Worm (Caenorhabditis elegans) whole organism, L3 larva: ENCODE measurements around the gene Y54G2A.38.
"Not testable (repeated sequence)": the region's sequence is repeated elsewhere in the genome, so short reads cannot be mapped to it uniquely, and the experiment has no call there.

Experiments used
- R02D3.7 ChIP-seq: fragments of 150-350 bp; optimal IDR thresholded peaks from 2 replicates; lab custom pipeline; 2014; ENCODE audit warnings: missing biosample characterization, missing genetic modification characterization
- ZK546.5 ChIP-seq: sonication (generic microtip); optimal IDR thresholded peaks from 2 replicates; lab custom pipeline; 2017; ENCODE audit warnings: missing biosample characterization, missing genetic modification characterization
- aly-2 ChIP-seq: fragments of 150-350 bp; optimal IDR thresholded peaks from 2 replicates; lab custom pipeline; 2014; ENCODE audit warnings: missing biosample characterization, missing genetic modification characterization
- ama-1 ChIP-seq: fragments of 150-350 bp; optimal IDR thresholded peaks from 2 replicates; lab custom pipeline; 2018
- ceh-16 ChIP-seq: sonication (generic microtip); optimal IDR thresholded peaks from 2 replicates; lab custom pipeline; 2017; ENCODE audit warnings: missing biosample characterization, missing genetic modification characterization
- ceh-28 ChIP-seq: fragments of 150-350 bp; optimal IDR thresholded peaks from 2 replicates; lab custom pipeline; 2014; ENCODE audit warnings: missing biosample characterization, missing genetic modification reagents, missing genetic modification characterization
- ceh-82 ChIP-seq: fragments of 150-350 bp; optimal IDR thresholded peaks from 2 replicates; lab custom pipeline; 2014; ENCODE audit warnings: missing biosample characterization, missing genetic modification characterization
- ceh-9 ChIP-seq: sonication (generic microtip); optimal IDR thresholded peaks from 2 replicates; lab custom pipeline; 2018; ENCODE audit warnings: missing biosample characterization, missing genetic modification characterization
- daf-12 ChIP-seq: fragments of 150-350 bp; optimal IDR thresholded peaks from 2 replicates; lab custom pipeline; 2014; ENCODE audit warnings: missing biosample characterization, missing genetic modification reagents, missing genetic modification characterization
- egl-5 ChIP-seq: fragments of 150-350 bp; optimal IDR thresholded peaks from 2 replicates; lab custom pipeline; 2017; ENCODE audit warnings: missing biosample characterization, missing genetic modification reagents, missing genetic modification characterization, inconsistent platforms
- elt-1 ChIP-seq: fragments of 150-350 bp; optimal IDR thresholded peaks from 2 replicates; lab custom pipeline; 2014; ENCODE audit warnings: missing biosample characterization, missing genetic modification characterization
- eor-1 ChIP-seq, 2 experiments: fragments of 150-350 bp; optimal IDR thresholded peaks; 2 replicates each; lab custom pipeline; 2014 to 2018; ENCODE audit warnings: missing biosample characterization in 2 of 2, missing genetic modification characterization in 2 of 2
- fkh-2 ChIP-seq: fragments of 150-350 bp; optimal IDR thresholded peaks from 2 replicates; lab custom pipeline; 2014; ENCODE audit warnings: missing biosample characterization, missing genetic modification reagents, missing genetic modification characterization
- fos-1 ChIP-seq: fragments of 150-350 bp; optimal IDR thresholded peaks from 2 replicates; lab custom pipeline; 2014; ENCODE audit warnings: missing biosample characterization, missing genetic modification characterization
- hmg-11 ChIP-seq: sonication (generic microtip); optimal IDR thresholded peaks from 2 replicates; lab custom pipeline; 2016; ENCODE audit warnings: missing genetic modification characterization, missing compliant biosample characterization
- jun-1 ChIP-seq: fragments of 150-350 bp; optimal IDR thresholded peaks from 2 replicates; lab custom pipeline; 2014; ENCODE audit warnings: missing biosample characterization, missing genetic modification reagents, missing genetic modification characterization
- lin-15B ChIP-seq: fragments of 150-350 bp; optimal IDR thresholded peaks from 2 replicates; lab custom pipeline; 2014; ENCODE audit warnings: missing biosample characterization, missing genetic modification characterization
- lin-39 ChIP-seq: fragments of 150-350 bp; optimal IDR thresholded peaks from 2 replicates; lab custom pipeline; 2018; ENCODE audit warnings: missing biosample characterization, missing genetic modification reagents, missing genetic modification characterization
- lsy-12 ChIP-seq: sonication (generic microtip); optimal IDR thresholded peaks from 2 replicates; lab custom pipeline; 2016; ENCODE audit warnings: mild to moderate bottlenecking, missing genetic modification characterization, missing compliant biosample characterization
- nfya-1 ChIP-seq: sonication (generic microtip); optimal IDR thresholded peaks from 2 replicates; lab custom pipeline; 2017; ENCODE audit warnings: missing genetic modification characterization, mild to moderate bottlenecking, missing compliant biosample characterization, antibody characterized with exemption, moderate library complexity; ENCODE audit not compliant: insufficient read depth
- nhr-11 ChIP-seq: fragments of 150-350 bp; optimal IDR thresholded peaks from 2 replicates; lab custom pipeline; 2014; ENCODE audit warnings: missing biosample characterization, missing genetic modification characterization
- nhr-28 ChIP-seq: fragments of 150-350 bp; optimal IDR thresholded peaks from 2 replicates; lab custom pipeline; 2014; ENCODE audit warnings: missing biosample characterization, missing genetic modification characterization
- nhr-67 ChIP-seq: fragments of 150-350 bp; optimal IDR thresholded peaks from 2 replicates; lab custom pipeline; 2014; ENCODE audit warnings: missing biosample characterization, missing genetic modification characterization
- nhr-76 ChIP-seq: fragments of 150-350 bp; sonication (generic microtip); optimal IDR thresholded peaks from 5 replicates; lab custom pipeline; 2014; ENCODE audit warnings: missing biosample characterization, missing genetic modification characterization
- pha-4 ChIP-seq: fragments of 150-350 bp; optimal IDR thresholded peaks from 2 replicates; lab custom pipeline; 2014; ENCODE audit warnings: missing biosample characterization, missing genetic modification reagents, missing genetic modification characterization
- pqm-1 ChIP-seq: fragments of 150-350 bp; optimal IDR thresholded peaks from 2 replicates; lab custom pipeline; 2017; ENCODE audit warnings: missing biosample characterization, missing genetic modification characterization, inconsistent platforms
- sea-2 ChIP-seq: fragments of 150-350 bp; sonication (generic microtip); optimal IDR thresholded peaks from 4 replicates; lab custom pipeline; 2014; ENCODE audit warnings: missing biosample characterization, missing genetic modification reagents, missing genetic modification characterization
- skn-1 ChIP-seq: fragments of 150-350 bp; optimal IDR thresholded peaks from 2 replicates; lab custom pipeline; 2014; ENCODE audit warnings: missing biosample characterization, missing genetic modification characterization
- snpc-4 ChIP-seq: fragments of 150-350 bp; optimal IDR thresholded peaks from 2 replicates; lab custom pipeline; 2014; ENCODE audit warnings: missing biosample characterization, missing genetic modification characterization
- tbx-2 ChIP-seq: sonication (generic microtip); optimal IDR thresholded peaks from 2 replicates; lab custom pipeline; 2016; ENCODE audit warnings: mild to moderate bottlenecking, missing genetic modification characterization, missing compliant biosample characterization
- unc-39 ChIP-seq: sonication (generic microtip); optimal IDR thresholded peaks from 4 replicates; lab custom pipeline; 2017; ENCODE audit warnings: missing biosample characterization, missing genetic modification characterization
- unc-62 ChIP-seq: fragments of 150-350 bp; sonication (generic microtip); optimal IDR thresholded peaks from 4 replicates; lab custom pipeline; 2014; ENCODE audit warnings: missing biosample characterization, missing genetic modification reagents, missing genetic modification characterization
- zag-1 ChIP-seq: fragments of 150-350 bp; optimal IDR thresholded peaks from 2 replicates; lab custom pipeline; 2014; ENCODE audit warnings: missing biosample characterization, missing genetic modification characterization
- ztf-11 ChIP-seq: fragments of 150-350 bp; optimal IDR thresholded peaks from 2 replicates; lab custom pipeline; 2014; ENCODE audit warnings: missing biosample characterization, missing genetic modification characterization
- ztf-4 ChIP-seq: fragments of 150-350 bp; optimal IDR thresholded peaks from 2 replicates; lab custom pipeline; 2014; ENCODE audit warnings: missing biosample characterization, missing genetic modification characterization

The Y54G2A.38 gene

DNA sequence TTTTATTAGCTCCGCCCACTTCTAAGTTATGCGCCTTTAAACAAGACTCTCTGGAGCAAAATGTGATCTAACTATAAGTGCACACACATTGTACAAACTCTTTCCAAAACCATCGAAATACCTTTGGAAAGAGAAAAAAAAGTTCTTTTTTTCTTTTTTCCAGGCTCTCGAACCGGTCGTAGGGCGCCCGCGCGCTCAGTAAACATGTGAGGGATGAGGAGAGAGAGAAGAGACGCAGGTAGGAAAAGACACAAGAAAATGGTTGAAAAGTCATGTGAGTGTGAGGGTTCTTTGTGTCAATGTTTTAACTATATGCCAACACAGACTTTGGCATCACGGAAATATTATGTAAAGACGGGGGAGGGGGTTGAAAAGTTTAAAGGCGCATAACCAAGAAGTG lies 15.2 kb downstream of the Y54G2A.38 start (continued):
- TF ChIP-seq nfya-1 (peak; percentile 75), ztf-4 (tag; lab: Kevin White, UChicago) (no peak), fos-1 (no peak), nhr-28 (tag; lab: Kevin White, UChicago) (no peak), aly-2 (tag; lab: Kevin White, UChicago) (no peak)

DNA sequence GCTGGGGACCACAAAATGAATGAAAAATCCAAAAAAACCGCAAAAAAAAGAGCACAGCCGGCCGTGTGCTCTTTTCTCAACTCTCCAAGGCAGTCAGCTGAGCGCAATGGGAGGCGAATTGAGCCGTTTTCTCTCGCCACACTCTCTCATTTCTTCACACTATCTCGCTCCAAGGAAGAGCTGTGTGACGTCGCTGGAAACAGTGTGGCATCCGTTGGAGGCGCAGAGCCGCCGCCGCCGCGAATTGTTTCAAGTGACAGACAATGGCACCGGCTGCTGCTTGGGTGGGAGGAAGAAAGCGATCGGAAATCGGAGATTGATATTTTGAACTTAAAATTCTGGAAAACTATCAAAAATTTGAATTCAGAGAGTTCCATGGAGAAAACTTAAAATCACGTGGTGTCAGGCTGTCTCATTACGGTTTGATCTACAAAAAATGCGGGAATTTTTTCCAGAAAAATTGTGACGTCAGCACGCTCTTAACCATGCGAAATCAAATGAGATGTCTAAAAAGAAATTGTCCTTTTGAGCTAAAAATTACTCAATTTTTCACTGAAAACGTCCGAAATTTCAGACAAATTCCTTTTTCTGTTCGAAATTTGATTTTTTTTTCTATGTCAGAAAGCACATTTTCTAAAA lies 16.8 kb downstream of the Y54G2A.38 start:
- no peak for TF ChIP-seq zag-1 (tag; lab: Kevin White, UChicago)
- TF ChIP-seq ama-1 (lab: Kevin White, UChicago), result no peak
- no peak for TF ChIP-seq ceh-16 (tag; lab: Kevin White, UChicago)
- no peak for TF ChIP-seq aly-2 (tag; lab: Kevin White, UChicago)
- no peak for TF ChIP-seq jun-1 (tag; lab: Kevin White, UChicago)
- TF ChIP-seq tbx-2 (tag; lab: Kevin White, UChicago), result no peak
- no peak for TF ChIP-seq ceh-28 (tag; lab: Kevin White, UChicago)
- TF ChIP-seq unc-62 (GFP tag; lab: Kevin White, UChicago), result no peak
- no peak for TF ChIP-seq skn-1 (tag; lab: Kevin White, UChicago)
- TF ChIP-seq ceh-82, result no peak
- TF ChIP-seq lin-39 (tag; lab: Kevin White, UChicago), result peak; percentile 78
- no peak for TF ChIP-seq R02D3.7 (tag; lab: Kevin White, UChicago)
- peak; percentile 48 for TF ChIP-seq hmg-11 (tag; lab: Kevin White, UChicago)
- no peak for TF ChIP-seq pqm-1 (tag; lab: Kevin White, UChicago)
- no peak for TF ChIP-seq nhr-76 (tag; lab: Kevin White, UChicago)
- no peak for TF ChIP-seq egl-5 (tag; lab: Kevin White, UChicago)
- TF ChIP-seq ztf-11 (tag; lab: Kevin White, UChicago), result no peak
- TF ChIP-seq lin-15B, result no peak
- no peak for TF ChIP-seq fos-1
- TF ChIP-seq sea-2 (GFP tag; lab: Kevin White, UChicago), result no peak
- peak; percentile 57 for TF ChIP-seq nfya-1
- no peak for TF ChIP-seq eor-1 (tag; optimal IDR thresholded peaks at IDR 0.05; lab: Kevin White, UChicago)
- peak; percentile 46 for TF ChIP-seq pha-4
- TF ChIP-seq nhr-11, result no peak
- TF ChIP-seq daf-12 (tag; lab: Kevin White, UChicago), result no peak
- peak; percentile 22 for TF ChIP-seq snpc-4 (tag; lab: Kevin White, UChicago)
- no peak for TF ChIP-seq fkh-2 (tag; lab: Kevin White, UChicago)
- no peak for TF ChIP-seq ztf-4 (tag; lab: Kevin White, UChicago)

DNA sequence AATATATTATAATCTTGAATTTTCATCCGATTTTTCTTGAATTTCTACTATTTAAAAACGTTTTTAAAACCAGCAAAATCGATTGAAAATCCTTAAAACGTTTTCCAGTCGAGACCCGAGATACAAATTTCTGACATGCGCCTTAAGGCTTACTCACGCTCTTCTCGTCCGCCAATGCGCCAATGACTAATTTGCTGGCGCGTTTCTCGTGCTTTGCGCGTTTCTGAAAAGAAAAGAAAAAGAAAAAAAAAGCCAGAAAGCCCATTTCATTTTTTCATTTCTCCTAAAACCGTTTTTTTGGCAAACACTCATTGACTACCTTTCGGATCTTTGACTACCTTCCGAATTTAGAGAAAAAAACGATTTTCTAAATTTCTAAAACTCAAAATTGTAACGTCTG lies 17.5 kb downstream of the Y54G2A.38 start:
- TF ChIP-seq sea-2 (GFP tag; lab: Kevin White, UChicago) (no peak), zag-1 (tag; lab: Kevin White, UChicago) (no peak), ztf-4 (tag; lab: Kevin White, UChicago) (no peak), ceh-9 (tag; lab: Kevin White, UChicago) (no peak)

DNA sequence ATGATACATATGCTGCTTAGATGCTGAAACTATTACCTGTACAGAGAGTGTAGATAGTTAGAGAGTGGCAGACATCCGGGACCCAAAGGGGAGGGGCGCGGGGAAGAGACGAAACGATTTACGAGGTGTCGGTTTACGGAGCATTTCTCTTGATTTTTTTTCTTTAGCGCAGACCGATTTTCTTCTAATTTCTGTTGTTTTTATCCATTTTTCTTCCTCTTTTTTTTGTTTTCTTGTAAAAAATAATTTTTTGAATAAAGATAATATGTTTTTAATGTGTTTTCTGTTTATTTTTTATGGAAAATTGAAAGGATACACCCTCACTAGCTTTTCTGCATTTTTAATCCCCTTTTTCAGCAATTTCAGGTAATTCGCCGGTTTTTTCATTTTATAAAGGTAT lies 18.6 kb downstream of the Y54G2A.38 start, which contains the start of gene Y54G2A.72:
Y54G2A.72 (plus strand) TSS at position 301 of the 400 bp plus-strand sequence.
- not testable (repeated sequence) for TF ChIP-seq R02D3.7, elt-1, hmg-11 (tag; lab: Kevin White, UChicago)

DNA sequence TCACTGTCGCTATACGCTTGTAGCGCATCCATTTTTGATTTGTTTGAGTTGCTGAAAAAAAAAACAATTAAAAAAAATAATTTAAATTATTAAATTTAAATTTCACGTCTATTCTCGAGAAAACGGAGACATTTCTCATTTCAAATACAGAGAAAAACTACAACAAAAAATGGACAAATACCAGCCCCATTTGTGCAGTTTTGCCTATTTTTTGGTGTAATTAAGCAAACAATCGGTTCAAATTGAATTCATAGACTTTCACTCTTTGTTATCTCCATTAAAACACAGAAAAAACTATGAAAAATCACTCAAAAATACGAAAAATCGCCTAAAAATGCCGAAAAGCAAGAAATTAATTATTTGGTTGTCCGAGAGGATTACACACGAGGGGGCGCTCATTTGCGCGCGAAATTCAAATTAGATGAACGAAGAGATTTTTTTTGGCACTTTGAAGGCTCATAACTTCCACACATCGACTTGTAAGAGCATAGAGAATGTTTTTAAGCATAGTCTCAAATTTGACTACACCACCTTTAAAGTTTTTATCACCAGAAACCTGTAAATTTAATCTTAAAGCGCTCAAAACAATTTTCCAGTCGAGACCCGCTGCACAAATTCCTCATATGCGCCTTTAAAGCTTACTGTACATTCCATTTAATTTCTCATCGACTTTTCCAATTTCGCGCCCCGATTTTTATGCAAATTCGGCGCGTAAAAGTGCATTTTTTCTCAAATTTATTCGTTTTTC lies 23.7 kb downstream of the Y54G2A.38 start, which contains the start of gene Y54G2A.12:
Y54G2A.12 (minus strand) TSS at position 51 of the 748 bp plus-strand sequence.
- TF ChIP-seq unc-39 (tag; lab: Kevin White, UChicago), result no peak
- TF ChIP-seq fkh-2 (tag; lab: Kevin White, UChicago), result no peak
- no peak for TF ChIP-seq ZK546.5 (tag; lab: Kevin White, UChicago)
- TF ChIP-seq nhr-67 (tag; lab: Kevin White, UChicago), result no peak
- no peak for TF ChIP-seq lsy-12 (tag; lab: Kevin White, UChicago)
